Worm (Caenorhabditis elegans): ENCODE measurements around the gene lsm-4.

ce11 chrII:7233274-7233673 lies 19.7 kb downstream of the lsm-4 start:
- TF ChIP-seq ceh-43 (GFP tag; optimal IDR thresholded peaks at IDR 0.05): no peak
- TF ChIP-seq ztf-11 (tag; optimal IDR thresholded peaks at IDR 0.05): no peak
- no peak for TF ChIP-seq nhr-28 (tag; optimal IDR thresholded peaks at IDR 0.05)
- no peak for TF ChIP-seq mep-1 (tag; optimal IDR thresholded peaks at IDR 0.05)
- TF ChIP-seq M03D4.4 (tag; optimal IDR thresholded peaks at IDR 0.05): no peak
- no peak for TF ChIP-seq nhr-12 (tag; optimal IDR thresholded peaks at IDR 0.05)
- TF ChIP-seq pha-4 (tag; optimal IDR thresholded peaks at IDR 0.05): no peak
- TF ChIP-seq unc-39 (tag; optimal IDR thresholded peaks at IDR 0.05): no peak
- TF ChIP-seq elt-1 (tag; optimal IDR thresholded peaks at IDR 0.05; ENCODE audit: borderline replicate concordance, insufficient read depth): no peak
- no peak for TF ChIP-seq blmp-1 (tag; optimal IDR thresholded peaks at IDR 0.05)
